Fruit fly (Drosophila melanogaster): Measurements from ENCODE around the gene Adi1.

The Adi1 gene

dm6 chr3L:10648431-10648830 is 14.7 kb upstream of the Adi1 start (continued):
- no peak for TF ChIP-seq CG1832 (GFP tag; optimal IDR thresholded peaks at IDR 0.05)
- peak; percentile 61 for TF ChIP-seq Med (GFP tag)
- no peak for TF ChIP-seq eve (GFP tag; optimal IDR thresholded peaks at IDR 0.05)
- peak; percentile 31 for TF ChIP-seq dmrt11E (tag; optimal IDR thresholded peaks at IDR 0.05)
- peak; percentile 6 for TF ChIP-seq Xbp1 (GFP tag; optimal IDR thresholded peaks at IDR 0.05)
- TF ChIP-seq ro (GFP tag; IDR thresholded peaks at IDR 0.05): no peak
- no peak for TF ChIP-seq sisA (GFP tag; IDR thresholded peaks at IDR 0.05)
- TF ChIP-seq ranshi (GFP tag; IDR thresholded peaks at IDR 0.05): 0 out of 2 replicates have a peak, but pooled peaks have one; percentile 23
- TF ChIP-seq CG17359 (tag; optimal IDR thresholded peaks at IDR 0.05): no peak
- TF ChIP-seq slbo (GFP tag; IDR thresholded peaks at IDR 0.05): no peak
- no peak for TF ChIP-seq Optix (GFP tag; IDR thresholded peaks at IDR 0.05)
- TF ChIP-seq pum (GFP tag; optimal IDR thresholded peaks at IDR 0.05): no peak
- no peak for TF ChIP-seq ssp (GFP tag; IDR thresholded peaks at IDR 0.05)
- TF ChIP-seq twi (tag; optimal IDR thresholded peaks at IDR 0.05): peak; percentile 32
- TF ChIP-seq B-H2 (GFP tag; optimal IDR thresholded peaks at IDR 0.05): no peak
- peak; percentile 13 for TF ChIP-seq CG1603 (tag; optimal IDR thresholded peaks at IDR 0.05)
- TF ChIP-seq Nf-YA (GFP tag; IDR thresholded peaks at IDR 0.05): 0 out of 2 replicates have a peak, but pooled peaks have one; percentile 24
- no peak for TF ChIP-seq CG10462 (GFP tag; optimal IDR thresholded peaks at IDR 0.05)
- peak; percentile 4 for TF ChIP-seq CG9727 (GFP tag; optimal IDR thresholded peaks at IDR 0.05)
- no peak for TF ChIP-seq HmgD (GFP tag; optimal IDR thresholded peaks at IDR 0.05)
- peak; percentile 77 for TF ChIP-seq sens (GFP tag)
- TF ChIP-seq dimm (GFP tag; IDR thresholded peaks at IDR 0.05): no peak
- TF ChIP-seq vvl (GFP tag; IDR thresholded peaks at IDR 0.05): peak; percentile 36; the same call in 1 of the 2 replicates
- peak; percentile 9 for TF ChIP-seq phol (tag; optimal IDR thresholded peaks at IDR 0.05)
- TF ChIP-seq mld (GFP tag; IDR thresholded peaks at IDR 0.05; ENCODE audit: partially characterized antibody): no peak
- TF ChIP-seq Ssrp (tag; optimal IDR thresholded peaks at IDR 0.05): peak; percentile 9
- TF ChIP-seq sob (GFP tag; IDR thresholded peaks at IDR 0.05): no peak
- TF ChIP-seq Lim3 (GFP tag; IDR thresholded peaks at IDR 0.05): no peak
- no peak for TF ChIP-seq gce (GFP tag; IDR thresholded peaks at IDR 0.05)
- TF ChIP-seq Sox102F (GFP tag; optimal IDR thresholded peaks at IDR 0.05): peak; percentile 23
- TF ChIP-seq CG12391 (tag; optimal IDR thresholded peaks at IDR 0.05): peak; percentile 5
- peak; percentile 62 for TF ChIP-seq Drgx (GFP tag; IDR thresholded peaks at IDR 0.05)
- TF ChIP-seq bsh (GFP tag; optimal IDR thresholded peaks at IDR 0.05): peak in 1 of 2 experiments; percentile 53
- TF ChIP-seq sima (GFP tag; optimal IDR thresholded peaks at IDR 0.05): no peak
- TF ChIP-seq CG30020 (tag; optimal IDR thresholded peaks at IDR 0.05): no peak

- TF ChIP-seq CG2199 (GFP tag; IDR thresholded peaks at IDR 0.05) (0 out of 3 replicates have a peak, but pooled peaks have one; percentile 28), kay (GFP tag; optimal IDR thresholded peaks at IDR 0.05) (no peak), sr (GFP tag; IDR thresholded peaks at IDR 0.05) (peak; percentile 52; the same call in 1 of the 3 replicates)
These were observed 11.9 kb upstream of the Adi1 start for dm6 chr3L:10651271-10651670.

dm6 chr3L:10652487-10652886 is 10.7 kb upstream of the Adi1 start:
- TF ChIP-seq CG10147 (GFP tag; optimal IDR thresholded peaks at IDR 0.05) (no peak), YL-1 (GFP tag; optimal IDR thresholded peaks at IDR 0.05) (no peak), tap (tag; optimal IDR thresholded peaks at IDR 0.05) (no peak), otp (GFP tag; IDR thresholded peaks at IDR 0.05) (no peak), CG13775 (GFP tag; optimal IDR thresholded peaks at IDR 0.05) (no peak), cas (GFP tag; IDR thresholded peaks at IDR 0.05) (no peak), Hmx (GFP tag; optimal IDR thresholded peaks at IDR 0.05) (no peak), esg (GFP tag; conservative IDR thresholded peaks at IDR 0.05) (no peak), CG12104 (GFP tag; optimal IDR thresholded peaks at IDR 0.05) (no peak), CG8388 (GFP tag; optimal IDR thresholded peaks at IDR 0.05) (no peak), HLHmδ (GFP tag; optimal IDR thresholded peaks at IDR 0.05) (no peak), CG2120 (GFP tag; optimal IDR thresholded peaks at IDR 0.05) (no peak), CG7372 (GFP tag; IDR thresholded peaks at IDR 0.05) (no peak), CG5953 (GFP tag; IDR thresholded peaks at IDR 0.05) (no peak), CG8924 (tag; optimal IDR thresholded peaks at IDR 0.05) (no peak)
